Worm (Caenorhabditis elegans) whole organism, early embryonic: ENCODE results near the gene R07E5.6.

Experiments used
- ama-1 ChIP-seq: fragments of 150-350 bp; optimal IDR thresholded peaks from 2 replicates; lab custom pipeline; 2014
- ceh-13 ChIP-seq: fragments of 200-800 bp; sonication (Bioruptor generic); optimal IDR thresholded peaks from 2 replicates; lab custom pipeline; 2018; ENCODE audit warnings: mild to moderate bottlenecking, missing genetic modification characterization, missing compliant biosample characterization
- ets-7 ChIP-seq: sonication (generic microtip); optimal IDR thresholded peaks from 2 replicates; lab custom pipeline; 2016; ENCODE audit warnings: missing genotype, missing genetic modification characterization, missing compliant biosample characterization
- hmbx-1 ChIP-seq: sonication (generic microtip); optimal IDR thresholded peaks from 2 replicates; lab custom pipeline; 2016; ENCODE audit warnings: mild to moderate bottlenecking, missing genetic modification characterization, missing compliant biosample characterization
- hmg-4 ChIP-seq: fragments of 200-800 bp; sonication (Bioruptor generic); optimal IDR thresholded peaks from 2 replicates; lab custom pipeline; 2018; ENCODE audit warnings: mild to moderate bottlenecking, missing genetic modification characterization, missing compliant biosample characterization
- hnd-1 ChIP-seq: sonication (generic microtip); optimal IDR thresholded peaks from 2 replicates; lab custom pipeline; 2016; ENCODE audit warnings: missing genetic modification characterization, missing compliant biosample characterization
- pes-1 ChIP-seq: fragments of 200-800 bp; sonication (Bioruptor generic); IDR thresholded peaks from 2 replicates; pipeline ENCODE4 v1.3.6; 2022; ENCODE audit warnings: missing genetic modification reagents, missing genetic modification characterization, missing compliant biosample characterization

DNA sequence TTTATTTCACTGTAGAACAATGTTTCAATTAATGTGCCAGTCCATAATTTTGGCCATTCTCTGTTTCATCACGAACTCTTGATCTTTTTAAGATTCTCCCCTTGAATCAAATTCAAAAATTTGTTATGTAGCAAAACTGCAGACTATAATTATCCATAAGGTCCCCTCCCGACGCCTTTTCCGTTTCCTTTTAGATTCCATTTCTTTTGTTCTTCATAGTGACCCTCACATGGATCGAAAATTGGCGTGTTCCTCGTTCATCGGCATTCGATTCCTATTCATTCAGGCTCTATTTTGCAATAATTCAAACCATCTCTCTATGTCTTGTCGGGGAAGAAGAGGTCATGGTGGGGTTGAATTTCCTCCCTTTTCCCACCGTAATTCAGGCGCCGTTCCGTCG lies 45.9 kb downstream of the R07E5.6 start:
- TF ChIP-seq ama-1 (no peak), ceh-13 (GFP tag; lab: Kevin White, UChicago) (no peak), hmbx-1 (no peak), hmg-4 (GFP tag; lab: Kevin White, UChicago) (no peak), ets-7 (no peak), pes-1 (GFP tag; lab: Robert Waterston, UW) (no peak), hnd-1 (tag; lab: Kevin White, UChicago) (no peak)
